Fruit fly (Drosophila melanogaster) whole organism, wandering third instar larva: ENCODE data around the gene Cpr65Az.

Experiments used
- CG9705 ChIP-seq: fragments of 200-800 bp; sonication (Bioruptor generic); optimal IDR thresholded peaks from 2 replicates; lab custom pipeline; 2018; ENCODE audit warnings: missing biosample characterization, mild to moderate bottlenecking, missing genetic modification characterization
- CrebA ChIP-seq: fragments of 200-800 bp; sonication (Bioruptor generic); optimal IDR thresholded peaks from 2 replicates; lab custom pipeline; 2016; ENCODE audit warnings: missing biosample characterization, mild to moderate bottlenecking, missing genetic modification characterization, borderline replicate concordance
- Dif ChIP-seq: fragments of 200-275, 200-300 bp; sonication (Bioruptor generic); optimal IDR thresholded peaks from 2 replicates; lab custom pipeline; 2018; ENCODE audit warnings: missing biosample characterization, missing genetic modification characterization; ENCODE audit not compliant: partially characterized antibody
- Myc ChIP-seq: fragments of >200 bp; optimal IDR thresholded peaks from 2 replicates; lab custom pipeline; 2017
- N ChIP-seq: fragments of >200 bp; optimal IDR thresholded peaks from 2 replicates; lab custom pipeline; 2018; ENCODE audit warnings: missing biosample characterization, missing external identifiers, missing genetic modification characterization
- OdsH ChIP-seq: fragments of 200-800 bp; sonication (Bioruptor generic); optimal IDR thresholded peaks from 2 replicates; lab custom pipeline; 2016; ENCODE audit warnings: missing biosample characterization, mild to moderate bottlenecking, missing genetic modification characterization
- Vsx2 ChIP-seq: fragments of 200-300, 225-300 bp; sonication (Bioruptor generic); optimal IDR thresholded peaks from 2 replicates; lab custom pipeline; 2018; ENCODE audit warnings: missing biosample characterization, missing genetic modification characterization; ENCODE audit not compliant: partially characterized antibody
- dmrt93B ChIP-seq: fragments of 200-800 bp; sonication (Bioruptor generic); optimal IDR thresholded peaks from 2 replicates; lab custom pipeline; 2018; ENCODE audit warnings: missing biosample characterization, mild to moderate bottlenecking, missing genetic modification characterization

dm6 chr3L:6141538-6141937 is 19.1 kb upstream of the Cpr65Az start:
- no peak for TF ChIP-seq OdsH (GFP tag; lab: Kevin White, UChicago)
- TF ChIP-seq N: no peak
- peak; percentile 63 for TF ChIP-seq Vsx2 (GFP tag; lab: Kevin White, UChicago)
- no peak for TF ChIP-seq dmrt93B (GFP tag; lab: Kevin White, UChicago)
- TF ChIP-seq Dif: peak; percentile 15
- TF ChIP-seq Myc (lab: Kevin White, UChicago): no peak
- TF ChIP-seq CrebA (GFP tag; lab: Kevin White, UChicago): no peak
- no peak for TF ChIP-seq CG9705 (GFP tag; lab: Kevin White, UChicago)
